Worm (Caenorhabditis elegans) whole organism, early embryonic: ENCODE measurements around the gene Y48A6B.9.

Experiments
- B0310.2 ChIP-seq: sonication (generic microtip); optimal IDR thresholded peaks from 2 replicates; lab custom pipeline; 2016; ENCODE audit warnings: mild to moderate bottlenecking, missing genetic modification characterization, missing compliant biosample characterization
- F13C5.2 ChIP-seq: sonication (generic microtip); optimal IDR thresholded peaks from 2 replicates; lab custom pipeline; 2017; ENCODE audit warnings: mild to moderate bottlenecking, missing genetic modification characterization, inconsistent platforms, missing compliant biosample characterization
- aly-1 ChIP-seq: sonication (generic microtip); optimal IDR thresholded peaks from 2 replicates; lab custom pipeline; 2016; ENCODE audit warnings: missing genetic modification characterization, missing compliant biosample characterization
- ama-1 ChIP-seq: fragments of 150-350 bp; optimal IDR thresholded peaks from 2 replicates; lab custom pipeline; 2014
- ceh-13 ChIP-seq: fragments of 200-800 bp; sonication (Bioruptor generic); optimal IDR thresholded peaks from 2 replicates; lab custom pipeline; 2018; ENCODE audit warnings: mild to moderate bottlenecking, missing genetic modification characterization, missing compliant biosample characterization
- ceh-36 ChIP-seq: sonication (generic microtip); optimal IDR thresholded peaks from 2 replicates; lab custom pipeline; 2016; ENCODE audit warnings: missing genetic modification characterization, inconsistent platforms, missing compliant biosample characterization
- ets-7 ChIP-seq: sonication (generic microtip); optimal IDR thresholded peaks from 2 replicates; lab custom pipeline; 2016; ENCODE audit warnings: missing genotype, missing genetic modification characterization, missing compliant biosample characterization
- flt-1 ChIP-seq: fragments of 200-800 bp; sonication (Bioruptor generic); IDR thresholded peaks from 2 replicates; pipeline ENCODE4 v1.3.6; 2022; ENCODE audit warnings: missing genetic modification characterization, missing compliant biosample characterization
- hmbx-1 ChIP-seq: sonication (generic microtip); optimal IDR thresholded peaks from 2 replicates; lab custom pipeline; 2016; ENCODE audit warnings: mild to moderate bottlenecking, missing genetic modification characterization, missing compliant biosample characterization
- hmg-4 ChIP-seq: fragments of 200-800 bp; sonication (Bioruptor generic); optimal IDR thresholded peaks from 2 replicates; lab custom pipeline; 2018; ENCODE audit warnings: mild to moderate bottlenecking, missing genetic modification characterization, missing compliant biosample characterization
- hnd-1 ChIP-seq: sonication (generic microtip); optimal IDR thresholded peaks from 2 replicates; lab custom pipeline; 2016; ENCODE audit warnings: missing genetic modification characterization, missing compliant biosample characterization
- pes-1 ChIP-seq: fragments of 200-800 bp; sonication (Bioruptor generic); IDR thresholded peaks from 2 replicates; pipeline ENCODE4 v1.3.6; 2022; ENCODE audit warnings: missing genetic modification reagents, missing genetic modification characterization, missing compliant biosample characterization
- scrt-1 ChIP-seq: fragments of 200-800 bp; sonication (Bioruptor generic); IDR thresholded peaks from 2 replicates; pipeline ENCODE4 v1.3.6; 2022; ENCODE audit warnings: missing genetic modification characterization, missing compliant biosample characterization
- sea-1 ChIP-seq: fragments of 200-800 bp; sonication (Bioruptor generic); conservative IDR thresholded peaks from 2 replicates; pipeline ENCODE4 v1.3.6; 2022; ENCODE audit warnings: missing genetic modification characterization, missing compliant biosample characterization
- tbx-11 ChIP-seq: fragments of 200-800 bp; sonication (Bioruptor generic); IDR thresholded peaks from 2 replicates; pipeline ENCODE4 v1.3.6; 2022; ENCODE audit warnings: missing genetic modification characterization, missing compliant biosample characterization
- tbx-37 ChIP-seq: fragments of 200-800 bp; sonication (Bioruptor generic); conservative IDR thresholded peaks from 2 replicates; pipeline ENCODE4 v1.3.6; 2022; ENCODE audit warnings: missing genetic modification reagents, missing genetic modification characterization, missing compliant biosample characterization
- tra-4 ChIP-seq: sonication (generic microtip); optimal IDR thresholded peaks from 2 replicates; lab custom pipeline; 2017; ENCODE audit warnings: missing genetic modification characterization, missing compliant biosample characterization

Y48A6B.9 gene

ce11 chrIII:11032872-11033271 lies at the start of gene Y48A6B.9:
Y48A6B.9 (plus strand) TSS chrIII:11033172.
- TF ChIP-seq hmbx-1 (tag; lab: Kevin White, UChicago) (no peak), B0310.2 (no peak), scrt-1 (no peak), ets-7 (no peak), ama-1 (lab: Kevin White, UChicago) (no peak), ceh-36 (tag; lab: Kevin White, UChicago) (no peak), ceh-13 (GFP tag; lab: Kevin White, UChicago) (no peak), tbx-37 (GFP tag; lab: Robert Waterston, UW) (no peak), flt-1 (no peak), aly-1 (no peak), tbx-11 (GFP tag; lab: Robert Waterston, UW) (no peak)

ce11 chrIII:10984749-10985148 lies 48.2 kb upstream of the Y48A6B.9 start:
- TF ChIP-seq scrt-1 (0 out of 2 replicates have a peak, but pooled peaks have one; percentile 30), sea-1 (GFP tag; lab: Robert Waterston, UW) (0 out of 2 replicates have a peak, but pooled peaks have one; percentile 15)

- TF ChIP-seq tra-4 (tag; lab: Kevin White, UChicago), result no peak
- TF ChIP-seq ets-7, result no peak
- TF ChIP-seq scrt-1, result no peak
- TF ChIP-seq B0310.2, result no peak
- no peak for TF ChIP-seq hnd-1
- TF ChIP-seq aly-1, result no peak
Observed at ce11 chrIII:10985559-10986036, 47.4 kb upstream of the Y48A6B.9 start, which contains the start of gene col-93. col-93 (minus strand) TSS chrIII:10985609.

- TF ChIP-seq B0310.2 (no peak), tbx-37 (GFP tag; lab: Robert Waterston, UW) (no peak), ceh-36 (tag; lab: Kevin White, UChicago) (no peak), ets-7 (no peak), sea-1 (GFP tag; lab: Robert Waterston, UW) (no peak), F13C5.2 (tag; lab: Kevin White, UChicago) (no peak), ama-1 (lab: Kevin White, UChicago) (no peak), scrt-1 (no peak), hnd-1 (no peak), hmbx-1 (tag; lab: Kevin White, UChicago) (no peak)
Observed at ce11 chrIII:10987561-10988184, 45.3 kb upstream of the Y48A6B.9 start, which contains the start of gene col-94. col-94 (minus strand) TSS chrIII:10987873.

ce11 chrIII:10989491-10990032 lies 43.4 kb upstream of the Y48A6B.9 start:
- TF ChIP-seq ets-7, result peak; percentile 84
- peak; percentile 96 for TF ChIP-seq aly-1
- TF ChIP-seq tra-4 (tag; lab: Kevin White, UChicago), result peak; percentile 90
- peak; percentile 89 for TF ChIP-seq tbx-37 (GFP tag; lab: Robert Waterston, UW)
- peak; percentile 96 for TF ChIP-seq scrt-1
- peak; percentile 99 for TF ChIP-seq hmg-4 (GFP tag; lab: Kevin White, UChicago)
- peak; percentile 86 for TF ChIP-seq flt-1
- TF ChIP-seq ceh-13 (GFP tag; lab: Kevin White, UChicago), result peak; percentile 87
- TF ChIP-seq sea-1 (GFP tag; lab: Robert Waterston, UW), result peak; percentile 95
- peak; percentile 97 for TF ChIP-seq F13C5.2 (tag; lab: Kevin White, UChicago)
- TF ChIP-seq tbx-11 (GFP tag; lab: Robert Waterston, UW), result peak; percentile 94
- TF ChIP-seq pes-1 (GFP tag; lab: Robert Waterston, UW), result peak; percentile 93
- TF ChIP-seq hmbx-1 (tag; lab: Kevin White, UChicago), result peak; percentile 84
- TF ChIP-seq ama-1 (lab: Kevin White, UChicago), result no peak
- peak; percentile 82 for TF ChIP-seq hnd-1
- TF ChIP-seq B0310.2, result peak; percentile 94
- peak; percentile 93 for TF ChIP-seq ceh-36 (tag; lab: Kevin White, UChicago)

- TF ChIP-seq ets-7 (no peak), hmg-4 (GFP tag; lab: Kevin White, UChicago) (no peak), flt-1 (no peak), ama-1 (lab: Kevin White, UChicago) (no peak), tbx-11 (GFP tag; lab: Robert Waterston, UW) (no peak), aly-1 (no peak), tra-4 (tag; lab: Kevin White, UChicago) (no peak), tbx-37 (GFP tag; lab: Robert Waterston, UW) (no peak), ceh-36 (tag; lab: Kevin White, UChicago) (no peak), hmbx-1 (tag; lab: Kevin White, UChicago) (no peak), hnd-1 (no peak), B0310.2 (no peak), pes-1 (GFP tag; lab: Robert Waterston, UW) (no peak), scrt-1 (no peak), F13C5.2 (tag; lab: Kevin White, UChicago) (no peak), ceh-13 (GFP tag; lab: Kevin White, UChicago) (no peak), sea-1 (GFP tag; lab: Robert Waterston, UW) (no peak)
Observed at ce11 chrIII:10994085-10994484, 38.9 kb upstream of the Y48A6B.9 start.

- no peak for TF ChIP-seq pes-1 (GFP tag; lab: Robert Waterston, UW)
- TF ChIP-seq aly-1, result no peak
- no peak for TF ChIP-seq ets-7
- TF ChIP-seq scrt-1, result no peak
- no peak for TF ChIP-seq B0310.2
- no peak for TF ChIP-seq hmbx-1 (tag; lab: Kevin White, UChicago)
- TF ChIP-seq F13C5.2 (tag; lab: Kevin White, UChicago), result no peak
- no peak for TF ChIP-seq ceh-13 (GFP tag; lab: Kevin White, UChicago)
- no peak for TF ChIP-seq sea-1 (GFP tag; lab: Robert Waterston, UW)
- no peak for TF ChIP-seq hnd-1
- TF ChIP-seq tbx-11 (GFP tag; lab: Robert Waterston, UW), result no peak
Observed at ce11 chrIII:10995156-10995555, 37.8 kb upstream of the Y48A6B.9 start, which contains the start of gene dmsr-5. dmsr-5 (minus strand) TSS chrIII:10995256.
